Fruit fly (Drosophila melanogaster) whole organism, embryonic: ENCODE measurements around the gene Spx.

Experiments
- Asciz ChIP-seq: fragments of 200-800 bp; sonication (Bioruptor generic); optimal IDR thresholded peaks from 2 replicates; lab custom pipeline; 2017; ENCODE audit warnings: missing biosample characterization, mild to moderate bottlenecking, missing genetic modification characterization, missing genetic modification reagents
- B-H1 ChIP-seq: fragments of 200-800 bp; sonication (Bioruptor generic); IDR thresholded peaks from 3 replicates; pipeline ENCODE4 v1.3.6; 2022; ENCODE audit warnings: missing biosample characterization, missing genetic modification characterization
- Blimp-1 ChIP-seq: fragments of 200-800 bp; sonication (Bioruptor generic); optimal IDR thresholded peaks from 3 replicates; lab custom pipeline; 2018; ENCODE audit warnings: missing biosample characterization, missing genetic modification characterization, mild to moderate bottlenecking, moderate library complexity, missing genetic modification reagents
- C15 ChIP-seq: fragments of 200-800 bp; sonication (Bioruptor generic); IDR thresholded peaks from 3 replicates; pipeline ENCODE4 v1.3.6; 2022; ENCODE audit warnings: missing biosample characterization, missing genetic modification characterization
- CG1024 ChIP-seq: fragments of 200-800 bp; sonication (Bioruptor generic); IDR thresholded peaks from 2 replicates; pipeline ENCODE4 v1.3.6; 2022; ENCODE audit warnings: missing biosample characterization, missing genetic modification characterization
- CG10274 ChIP-seq: fragments of 200-800 bp; sonication (Bioruptor generic); optimal IDR thresholded peaks from 3 replicates; lab custom pipeline; 2017; ENCODE audit warnings: missing biosample characterization, mild to moderate bottlenecking, missing genetic modification characterization
- CG11560 ChIP-seq: fragments of 200-800 bp; sonication (Bioruptor generic); IDR thresholded peaks from 3 replicates; pipeline ENCODE4 v1.3.6; 2022; ENCODE audit warnings: missing biosample characterization, missing genetic modification characterization
- CG12155 ChIP-seq: fragments of 200-800 bp; sonication (Bioruptor generic); optimal IDR thresholded peaks from 3 replicates; lab custom pipeline; 2016; ENCODE audit warnings: missing biosample characterization, missing genetic modification characterization
- CG12391 ChIP-seq: fragments of 200-800 bp; sonication (Bioruptor generic); optimal IDR thresholded peaks from 3 replicates; lab custom pipeline; 2018; ENCODE audit warnings: missing biosample characterization, mild to moderate bottlenecking, missing genetic modification characterization, moderate library complexity
- CG15011 ChIP-seq: fragments of 200-800 bp; sonication (Bioruptor generic); optimal IDR thresholded peaks from 3 replicates; lab custom pipeline; 2018; ENCODE audit warnings: missing biosample characterization, mild to moderate bottlenecking, missing genetic modification characterization
- CG15479 ChIP-seq: fragments of 200-800 bp; sonication (Bioruptor generic); optimal IDR thresholded peaks from 3 replicates; lab custom pipeline; 2019; ENCODE audit warnings: missing biosample characterization, mild to moderate bottlenecking, missing genetic modification characterization, moderate library complexity
- CG17385 ChIP-seq: fragments of 200-800 bp; sonication (Bioruptor generic); optimal IDR thresholded peaks from 3 replicates; lab custom pipeline; 2018; ENCODE audit warnings: missing biosample characterization, mild to moderate bottlenecking, missing genetic modification characterization
- CG17829 ChIP-seq: fragments of 200-800 bp; optimal IDR thresholded peaks from 2 replicates; lab custom pipeline; 2019; ENCODE audit warnings: missing biosample characterization, mild to moderate bottlenecking, missing genetic modification characterization, moderate library complexity
- CG17912 ChIP-seq: fragments of 200-800 bp; sonication (Bioruptor generic); optimal IDR thresholded peaks from 2 replicates; lab custom pipeline; 2018; ENCODE audit warnings: missing biosample characterization, mild to moderate bottlenecking, missing genetic modification characterization
- CG1832 ChIP-seq: fragments of 200-800 bp; sonication (Bioruptor generic); optimal IDR thresholded peaks from 2 replicates; lab custom pipeline; 2017; ENCODE audit warnings: missing biosample characterization, mild to moderate bottlenecking, missing genetic modification characterization, inconsistent platforms
- CG3281 ChIP-seq: fragments of 200-800 bp; sonication (Bioruptor generic); optimal IDR thresholded peaks from 3 replicates; lab custom pipeline; 2017; ENCODE audit warnings: missing biosample characterization, mild to moderate bottlenecking, missing genetic modification characterization
- CG7372 ChIP-seq: fragments of 200-800 bp; sonication (Bioruptor generic); IDR thresholded peaks from 2 replicates; pipeline ENCODE4 v1.3.6; 2022; ENCODE audit warnings: missing biosample characterization, missing genetic modification characterization
- CG7839 ChIP-seq: fragments of 200-800 bp; sonication (Bioruptor generic); optimal IDR thresholded peaks from 3 replicates; lab custom pipeline; 2018; ENCODE audit warnings: missing biosample characterization, mild to moderate bottlenecking, missing genetic modification characterization, moderate library complexity
- CG9876 ChIP-seq: fragments of 200-800 bp; sonication (Bioruptor generic); optimal IDR thresholded peaks from 2 replicates; lab custom pipeline; 2016; ENCODE audit warnings: missing biosample characterization, missing genetic modification characterization
- D19A ChIP-seq: fragments of 200-800 bp; optimal IDR thresholded peaks from 3 replicates; lab custom pipeline; 2019; ENCODE audit warnings: missing biosample characterization, mild to moderate bottlenecking, missing genetic modification characterization, moderate library complexity
- Dad ChIP-seq: fragments of 200-800 bp; sonication (Bioruptor generic); optimal IDR thresholded peaks from 3 replicates; lab custom pipeline; 2016; ENCODE audit warnings: missing biosample characterization, missing genetic modification characterization
- Doc2 ChIP-seq: fragments of 200-800 bp; sonication (Bioruptor generic); IDR thresholded peaks from 2 replicates; pipeline ENCODE4 v1.3.6; 2022; ENCODE audit warnings: missing biosample characterization, missing genetic modification characterization
- H15 ChIP-seq: fragments of 200-800 bp; sonication (Bioruptor generic); IDR thresholded peaks from 3 replicates; pipeline ENCODE4 v1.3.6; 2022; ENCODE audit warnings: missing biosample characterization, missing genetic modification characterization
- HLHmδ ChIP-seq: fragments of 200-800 bp; sonication (Bioruptor generic); optimal IDR thresholded peaks from 2 replicates; lab custom pipeline; 2018; ENCODE audit warnings: missing biosample characterization, mild to moderate bottlenecking, missing genetic modification characterization, moderate library complexity
- Hmr ChIP-seq: fragments of 200-800 bp; sonication (Bioruptor generic); optimal IDR thresholded peaks from 3 replicates; lab custom pipeline; 2017; ENCODE audit warnings: mild to moderate bottlenecking, missing biosample characterization, missing genetic modification reagents, missing genetic modification characterization
- Med ChIP-seq: fragments of 200-800 bp; sonication (Bioruptor generic); peaks from one replicate; lab custom pipeline; 2016; ENCODE audit warnings: missing biosample characterization, missing genetic modification characterization, mild to moderate bottlenecking, inconsistent platforms, moderate library complexity
- PHDP ChIP-seq: fragments of 200-800 bp; sonication (Bioruptor generic); optimal IDR thresholded peaks from 3 replicates; lab custom pipeline; 2018; ENCODE audit warnings: missing biosample characterization, mild to moderate bottlenecking, missing genetic modification characterization, moderate library complexity
- Sin3A ChIP-seq: fragments of >200 bp; optimal IDR thresholded peaks from 2 replicates; lab custom pipeline; 2018
- Trl ChIP-seq, 3 experiments: fragments of >200 bp in 2 of 3; fragments of 200-800 bp in 1 of 3; sonication (Bioruptor generic) in 1 of 3; optimal IDR thresholded peaks; 2 replicates in 1 of 3; 3 replicates in 2 of 3; lab custom pipeline; 2016 to 2017; ENCODE audit warnings: missing biosample characterization in 1 of 3, missing genetic modification characterization in 1 of 3
- amos ChIP-seq: fragments of 200-800 bp; sonication (Bioruptor generic); IDR thresholded peaks from 2 replicates; pipeline ENCODE4 v1.3.6; 2022; ENCODE audit warnings: missing biosample characterization, missing genetic modification characterization; ENCODE audit not compliant: partially characterized antibody
- ap ChIP-seq: fragments of 200-800 bp; sonication (Bioruptor generic); IDR thresholded peaks from 2 replicates; pipeline ENCODE4 v1.3.6; 2022; ENCODE audit warnings: missing biosample characterization, missing genetic modification characterization
- ci ChIP-seq: fragments of 200-800 bp; sonication (Bioruptor generic); IDR thresholded peaks from 3 replicates; pipeline ENCODE4 v1.3.6; 2022; ENCODE audit warnings: missing biosample characterization, missing genetic modification characterization
- crc ChIP-seq: fragments of 200-800 bp; sonication (Bioruptor generic); optimal IDR thresholded peaks from 2 replicates; lab custom pipeline; 2016; ENCODE audit warnings: missing biosample characterization, missing genetic modification characterization
- dm ChIP-seq: fragments of 200-800 bp; sonication (Bioruptor generic); optimal IDR thresholded peaks from 3 replicates; lab custom pipeline; 2016; ENCODE audit warnings: missing biosample characterization, missing genetic modification characterization
- emc ChIP-seq: fragments of 200-800 bp; sonication (Bioruptor generic); optimal IDR thresholded peaks from 2 replicates; lab custom pipeline; 2016; ENCODE audit warnings: missing biosample characterization, missing genetic modification characterization
- fu2 ChIP-seq: fragments of 200-800 bp; sonication (Bioruptor generic); optimal IDR thresholded peaks from 2 replicates; lab custom pipeline; 2016; ENCODE audit warnings: missing biosample characterization, missing genetic modification characterization
- gcm ChIP-seq: fragments of 200-800 bp; sonication (Bioruptor generic); optimal IDR thresholded peaks from 2 replicates; lab custom pipeline; 2019; ENCODE audit warnings: missing biosample characterization, mild to moderate bottlenecking, missing genetic modification characterization, moderate library complexity
- gem ChIP-seq: fragments of 200-800 bp; sonication (Bioruptor generic); optimal IDR thresholded peaks from 2 replicates; lab custom pipeline; 2019; ENCODE audit warnings: missing biosample characterization, mild to moderate bottlenecking, missing genetic modification characterization, moderate library complexity
- gsb-n ChIP-seq: fragments of 200-800 bp; sonication (Bioruptor generic); optimal IDR thresholded peaks from 3 replicates; lab custom pipeline; 2018; ENCODE audit warnings: missing biosample characterization, mild to moderate bottlenecking, missing genetic modification characterization
- jigr1 ChIP-seq: fragments of 200-800 bp; sonication (Bioruptor generic); IDR thresholded peaks from 3 replicates; pipeline ENCODE4 v1.3.6; 2022; ENCODE audit warnings: missing biosample characterization, missing genetic modification characterization
- jing ChIP-seq: fragments of 200-800 bp; sonication (Bioruptor generic); optimal IDR thresholded peaks from 2 replicates; lab custom pipeline; 2018; ENCODE audit warnings: missing biosample characterization, mild to moderate bottlenecking, missing genetic modification characterization
- kah ChIP-seq: fragments of 200-800 bp; sonication (Bioruptor generic); optimal IDR thresholded peaks from 2 replicates; lab custom pipeline; 2018; ENCODE audit warnings: missing biosample characterization, mild to moderate bottlenecking, missing genetic modification characterization
- ken ChIP-seq: fragments of 200-800 bp; sonication (Bioruptor generic); IDR thresholded peaks from 3 replicates; pipeline ENCODE4 v1.3.6; 2022; ENCODE audit warnings: missing biosample characterization, missing genetic modification characterization
- p53 ChIP-seq: fragments of 200-800 bp; sonication (Bioruptor generic); optimal IDR thresholded peaks from 2 replicates; lab custom pipeline; 2016; ENCODE audit warnings: missing biosample characterization, missing genetic modification characterization
- pfk ChIP-seq: fragments of 200-800 bp; sonication (Bioruptor generic); optimal IDR thresholded peaks from 2 replicates; lab custom pipeline; 2018; ENCODE audit warnings: missing biosample characterization, mild to moderate bottlenecking, missing genetic modification characterization, moderate library complexity
- pho ChIP-seq: fragments of 200-800 bp; sonication (Bioruptor generic); optimal IDR thresholded peaks from 2 replicates; lab custom pipeline; 2016; ENCODE audit warnings: missing biosample characterization, missing genetic modification characterization
- rib ChIP-seq: fragments of 200-800 bp; sonication (Bioruptor generic); IDR thresholded peaks from 2 replicates; pipeline ENCODE4 v1.3.6; 2022; ENCODE audit warnings: missing biosample characterization, missing genetic modification characterization
- sqz ChIP-seq: fragments of 200-800 bp; sonication (Bioruptor generic); optimal IDR thresholded peaks from 3 replicates; lab custom pipeline; 2018; ENCODE audit warnings: missing biosample characterization, mild to moderate bottlenecking, missing genetic modification characterization
- tio ChIP-seq: fragments of 200-800 bp; sonication (Bioruptor generic); optimal IDR thresholded peaks from 2 replicates; lab custom pipeline; 2017; ENCODE audit warnings: missing biosample characterization, missing genetic modification characterization, inconsistent platforms
- ttk ChIP-seq: fragments of 200-800 bp; sonication (Bioruptor generic); IDR thresholded peaks from 2 replicates; pipeline ENCODE4 v2.1.2; 2022; ENCODE audit warnings: missing biosample characterization, missing genetic modification characterization
- zen ChIP-seq: fragments of 200-800 bp; sonication (Bioruptor generic); optimal IDR thresholded peaks from 3 replicates; lab custom pipeline; 2018; ENCODE audit warnings: missing biosample characterization, mild to moderate bottlenecking, missing genetic modification characterization, moderate library complexity
- zfh1 ChIP-seq: fragments of 200-800 bp; sonication (Bioruptor generic); IDR thresholded peaks from 3 replicates; pipeline ENCODE4 v1.3.6; 2022; ENCODE audit warnings: missing biosample characterization, missing genetic modification characterization

Spx gene

dm6 chrX:6287842-6288241, 32.2 kb downstream of the Spx start, which contains the start of the genes Top3beta and wuho (continued):
- no peak for TF ChIP-seq D19A (tag; lab: Kevin White, UChicago)
- TF ChIP-seq ken = no peak
- TF ChIP-seq CG1024 (GFP tag; lab: Robert Waterston, UW) = no peak
- no peak for TF ChIP-seq Asciz (GFP tag; lab: Kevin White, UChicago)
- no peak for TF ChIP-seq Doc2 (GFP tag; lab: Robert Waterston, UW)
- peak; percentile 13 for TF ChIP-seq gcm (GFP tag; lab: Kevin White, UChicago)
- no peak for TF ChIP-seq CG15011 (GFP tag; lab: Kevin White, UChicago)
- TF ChIP-seq C15 (GFP tag; lab: Robert Waterston, UW) = no peak
- no peak for TF ChIP-seq pfk (GFP tag; lab: Kevin White, UChicago)
- TF ChIP-seq CG17385 (GFP tag; lab: Kevin White, UChicago) = no peak
- peak; percentile 90 for TF ChIP-seq CG15479 (GFP tag; lab: Kevin White, UChicago)
- TF ChIP-seq Dad (GFP tag; lab: Kevin White, UChicago) = peak; percentile 7
- TF ChIP-seq amos (GFP tag; lab: Robert Waterston, UW) = peak; percentile 75
- TF ChIP-seq Med (GFP tag; lab: Kevin White, UChicago) = peak; percentile 91
- no peak for TF ChIP-seq Blimp-1 (GFP tag; lab: Kevin White, UChicago)
- no peak for TF ChIP-seq ttk
- peak; percentile 87 for TF ChIP-seq CG12155 (GFP tag; lab: Kevin White, UChicago)
- TF ChIP-seq ci = peak; percentile 78
- TF ChIP-seq pho (GFP tag; lab: Kevin White, UChicago) = peak; percentile 57
- no peak for TF ChIP-seq Trl (optimal IDR thresholded peaks at IDR 0.05; lab: Kevin White, UChicago)
- TF ChIP-seq Trl (GFP tag; optimal IDR thresholded peaks at IDR 0.05; lab: Kevin White, UChicago) = peak; percentile 58
- TF ChIP-seq B-H1 = no peak
- TF ChIP-seq H15 = no peak
- TF ChIP-seq CG11560 (tag; lab: Robert Waterston, UW) = peak; percentile 28; the same call in 1 of the 3 replicates
- TF ChIP-seq PHDP (tag; lab: Kevin White, UChicago) = peak; percentile 32
- no peak for TF ChIP-seq CG7839
- TF ChIP-seq crc (GFP tag; lab: Kevin White, UChicago) = no peak
- peak; percentile 66 for TF ChIP-seq Sin3A (lab: Kevin White, UChicago)
- no peak for TF ChIP-seq tio (GFP tag; lab: Kevin White, UChicago)
- no peak for TF ChIP-seq jing
- peak; percentile 13 for TF ChIP-seq kah (GFP tag; lab: Kevin White, UChicago)
- peak; percentile 45 for TF ChIP-seq CG3281
- 0 out of 3 replicates have a peak, but pooled peaks have one; percentile 4 for TF ChIP-seq zfh1 (GFP tag; lab: Robert Waterston, UW)
- peak; percentile 79 for TF ChIP-seq dm (GFP tag; lab: Kevin White, UChicago)
- peak; percentile 75 for TF ChIP-seq Hmr (GFP tag; lab: Kevin White, UChicago)
- no peak for TF ChIP-seq rib (GFP tag; lab: Robert Waterston, UW)
- no peak for TF ChIP-seq CG1832 (GFP tag; lab: Kevin White, UChicago)
- peak; percentile 93 for TF ChIP-seq gsb-n (tag; lab: Kevin White, UChicago)
- TF ChIP-seq jigr1 (GFP tag; lab: Robert Waterston, UW) = no peak
- TF ChIP-seq sqz (GFP tag; lab: Kevin White, UChicago) = no peak
- TF ChIP-seq CG17912 (GFP tag; lab: Kevin White, UChicago) = peak; percentile 62
- TF ChIP-seq CG17829 = peak; percentile 69
- peak; percentile 63 for TF ChIP-seq CG12391
- TF ChIP-seq HLHmδ = peak; percentile 91
- no peak for TF ChIP-seq ap (GFP tag; lab: Robert Waterston, UW)
- TF ChIP-seq p53 (GFP tag; lab: Kevin White, UChicago) = peak; percentile 71
- TF ChIP-seq gem (tag; lab: Kevin White, UChicago) = no peak
- no peak for TF ChIP-seq fu2
- TF ChIP-seq zen (tag; lab: Kevin White, UChicago) = peak; percentile 80
- TF ChIP-seq CG9876 (GFP tag; lab: Kevin White, UChicago) = peak; percentile 15
- TF ChIP-seq CG10274 (GFP tag; lab: Kevin White, UChicago) = no peak
- TF ChIP-seq emc (GFP tag; lab: Kevin White, UChicago) = no peak
- TF ChIP-seq CG7372 (GFP tag; lab: Robert Waterston, UW) = no peak
